Worm (Caenorhabditis elegans): ENCODE measurements around the gene nhr-27.

DNA sequence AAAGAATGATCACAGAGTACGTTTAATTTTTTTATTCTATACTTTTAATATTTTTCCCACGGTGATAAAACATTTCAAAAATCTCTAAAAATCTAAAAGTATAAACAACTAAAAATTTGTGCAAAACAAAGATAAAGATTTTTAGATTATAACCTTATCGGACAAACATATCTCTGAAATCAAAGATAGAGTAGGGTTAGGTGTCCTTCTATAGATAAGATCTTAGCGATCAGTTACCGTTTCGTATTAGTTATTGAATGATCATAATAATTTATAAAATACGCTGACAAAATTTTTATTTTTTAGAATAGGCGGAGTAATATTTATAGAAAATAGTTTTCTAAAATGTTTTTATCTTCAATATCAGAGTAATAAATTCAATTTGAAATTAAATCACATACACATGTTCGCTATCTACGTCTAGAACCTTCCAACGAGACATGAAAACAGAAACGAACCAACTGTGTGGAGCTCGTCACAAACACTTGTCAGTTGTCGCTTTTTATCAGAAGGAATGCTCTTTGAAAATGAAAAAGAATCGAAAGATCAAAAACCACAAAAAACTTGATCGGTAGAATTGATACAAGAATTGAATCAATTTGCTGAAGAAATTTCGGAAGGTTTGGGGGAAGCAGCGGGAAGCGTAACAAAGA lies 136.4 kb downstream of the nhr-27 start:
- TF ChIP-seq skn-1 (tag; optimal IDR thresholded peaks at IDR 0.05) (no peak), ceh-82 (tag; optimal IDR thresholded peaks at IDR 0.05) (no peak), nhr-23 (tag; optimal IDR thresholded peaks at IDR 0.05) (peak; percentile 89), lin-13 (GFP tag; optimal IDR thresholded peaks at IDR 0.05) (peak; percentile 6), ztf-1 (GFP tag; conservative IDR thresholded peaks at IDR 0.05) (no peak), sem-4 (tag; optimal IDR thresholded peaks at IDR 0.05) (no peak), nhr-6 (tag; optimal IDR thresholded peaks at IDR 0.05) (no peak), ztf-11 (tag; optimal IDR thresholded peaks at IDR 0.05) (no peak), zag-1 (tag; optimal IDR thresholded peaks at IDR 0.05) (no peak), ama-1 (optimal IDR thresholded peaks at IDR 0.05) (no peak)

Data from whole organism, L2 larva.